Fruit fly (Drosophila melanogaster) whole organism, embryonic: ENCODE data around the gene pnr.

Experiments
- Adf1 ChIP-seq: fragments of 200-800 bp; sonication (Bioruptor generic); IDR thresholded peaks from 2 replicates; pipeline ENCODE4 v1.3.6; 2022; ENCODE audit warnings: missing biosample characterization, missing genetic modification characterization
- CG15479 ChIP-seq: fragments of 200-800 bp; sonication (Bioruptor generic); optimal IDR thresholded peaks from 3 replicates; lab custom pipeline; 2019; ENCODE audit warnings: missing biosample characterization, mild to moderate bottlenecking, missing genetic modification characterization, moderate library complexity
- CG16813 ChIP-seq: fragments of 200-800 bp; sonication (Bioruptor generic); IDR thresholded peaks from 3 replicates; pipeline ENCODE4 v1.3.6; 2022; ENCODE audit warnings: missing biosample characterization, missing genetic modification characterization; ENCODE audit not compliant: partially characterized antibody
- CG18262 ChIP-seq: fragments of 200-800 bp; optimal IDR thresholded peaks from 3 replicates; lab custom pipeline; 2019; ENCODE audit warnings: missing biosample characterization, mild to moderate bottlenecking, missing genetic modification characterization, moderate library complexity
- CG1832 ChIP-seq: fragments of 200-800 bp; sonication (Bioruptor generic); optimal IDR thresholded peaks from 2 replicates; lab custom pipeline; 2017; ENCODE audit warnings: missing biosample characterization, mild to moderate bottlenecking, missing genetic modification characterization, inconsistent platforms
- CG2129 ChIP-seq: fragments of 200-800 bp; sonication (Bioruptor generic); IDR thresholded peaks from 2 replicates; pipeline ENCODE4 v1.3.6; 2022; ENCODE audit warnings: missing biosample characterization, missing genetic modification characterization; ENCODE audit not compliant: partially characterized antibody
- CG2678 ChIP-seq: fragments of 200-800 bp; sonication (Bioruptor generic); optimal IDR thresholded peaks from 3 replicates; lab custom pipeline; 2019; ENCODE audit warnings: missing biosample characterization, mild to moderate bottlenecking, missing genetic modification characterization, moderate library complexity
- CG4360 ChIP-seq: fragments of 200-800 bp; sonication (Bioruptor generic); IDR thresholded peaks from 2 replicates; pipeline ENCODE4 v1.3.6; 2022; ENCODE audit warnings: missing biosample characterization, missing genetic modification characterization
- CG7963 ChIP-seq: fragments of 200-800 bp; sonication (Bioruptor generic); IDR thresholded peaks from 3 replicates; pipeline ENCODE4 v1.3.6; 2022; ENCODE audit warnings: missing biosample characterization, missing genetic modification characterization; ENCODE audit not compliant: partially characterized antibody
- CG8359 ChIP-seq: fragments of 200-800 bp; sonication (Bioruptor generic); optimal IDR thresholded peaks from 2 replicates; lab custom pipeline; 2017; ENCODE audit warnings: missing biosample characterization, mild to moderate bottlenecking, missing genetic modification characterization, borderline replicate concordance
- CG8478 ChIP-seq: fragments of >200 bp; optimal IDR thresholded peaks from 2 replicates; lab custom pipeline; 2018
- CG9932 ChIP-seq: fragments of 200-800 bp; sonication (Bioruptor generic); IDR thresholded peaks from 2 replicates; pipeline ENCODE4 v1.3.6; 2022; ENCODE audit warnings: missing biosample characterization, missing genetic modification characterization
- CHES-1-like ChIP-seq: fragments of 200-800 bp; sonication (Bioruptor generic); optimal IDR thresholded peaks from 2 replicates; lab custom pipeline; 2016; ENCODE audit warnings: missing biosample characterization, missing genetic modification characterization
- Deaf1 ChIP-seq: fragments of 200-800 bp; optimal IDR thresholded peaks from 3 replicates; lab custom pipeline; 2019; ENCODE audit warnings: missing biosample characterization, mild to moderate bottlenecking, missing genetic modification characterization, moderate library complexity
- Dfd ChIP-seq, 2 experiments: fragments of >200 bp; optimal IDR thresholded peaks; 2 replicates each; lab custom pipeline; 2017; ENCODE audit warnings: missing biosample characterization in 2 of 2, missing genetic modification characterization in 2 of 2
- Drgx ChIP-seq: fragments of 200-800 bp; sonication (Bioruptor generic); IDR thresholded peaks from 2 replicates; pipeline ENCODE4 v1.3.6; 2022; ENCODE audit warnings: missing biosample characterization, missing genetic modification characterization
- Ets65A ChIP-seq: fragments of 200-800 bp; sonication (Bioruptor generic); peaks from one replicate; lab custom pipeline; 2016; ENCODE audit warnings: missing biosample characterization, missing genetic modification characterization
- Fer1 ChIP-seq: fragments of 200-800 bp; sonication (Bioruptor generic); optimal IDR thresholded peaks from 2 replicates; lab custom pipeline; 2017; ENCODE audit warnings: missing biosample characterization, mild to moderate bottlenecking, missing genetic modification characterization
- HHEX ChIP-seq: fragments of 200-800 bp; sonication (Bioruptor generic); optimal IDR thresholded peaks from 3 replicates; lab custom pipeline; 2017; ENCODE audit warnings: missing biosample characterization, mild to moderate bottlenecking, missing genetic modification characterization, missing genetic modification reagents
- Hmx ChIP-seq: fragments of 200-800 bp; sonication (Bioruptor generic); optimal IDR thresholded peaks from 2 replicates; lab custom pipeline; 2016; ENCODE audit warnings: missing biosample characterization, missing genetic modification characterization
- Jarid2 ChIP-seq: fragments of 200-800 bp; sonication (Bioruptor generic); optimal IDR thresholded peaks from 3 replicates; lab custom pipeline; 2017; ENCODE audit warnings: mild to moderate bottlenecking, missing biosample characterization, missing genetic modification reagents, missing genetic modification characterization
- Med ChIP-seq: fragments of 200-800 bp; sonication (Bioruptor generic); peaks from one replicate; lab custom pipeline; 2016; ENCODE audit warnings: missing biosample characterization, missing genetic modification characterization, mild to moderate bottlenecking, inconsistent platforms, moderate library complexity
- Rfx ChIP-seq: fragments of 200-800 bp; sonication (Bioruptor generic); IDR thresholded peaks from 2 replicates; pipeline ENCODE4 v1.3.6; 2022; ENCODE audit warnings: missing biosample characterization, missing genetic modification characterization
- Rx ChIP-seq: fragments of 200-800 bp; sonication (Bioruptor generic); IDR thresholded peaks from 2 replicates; pipeline ENCODE4 v1.3.6; 2022; ENCODE audit warnings: missing biosample characterization, missing genetic modification characterization
- Trl ChIP-seq, 3 experiments: fragments of >200 bp in 2 of 3; fragments of 200-800 bp in 1 of 3; sonication (Bioruptor generic) in 1 of 3; optimal IDR thresholded peaks; 2 replicates in 1 of 3; 3 replicates in 2 of 3; lab custom pipeline; 2016 to 2017; ENCODE audit warnings: missing biosample characterization in 1 of 3, missing genetic modification characterization in 1 of 3
- Usf ChIP-seq: fragments of 200-800 bp; sonication (Bioruptor generic); optimal IDR thresholded peaks from 2 replicates; lab custom pipeline; 2017; ENCODE audit warnings: missing genotype, missing biosample characterization, missing genetic modification characterization
- aop ChIP-seq: fragments of 200-800 bp; sonication (Bioruptor generic); IDR thresholded peaks from 2 replicates; pipeline ENCODE4 v1.3.6; 2022; ENCODE audit warnings: missing biosample characterization, missing genetic modification characterization
- bcd ChIP-seq: fragments of 200-800 bp; sonication (Bioruptor generic); optimal IDR thresholded peaks from 2 replicates; lab custom pipeline; 2017; ENCODE audit warnings: missing biosample characterization, mild to moderate bottlenecking, missing genetic modification characterization
- bowl ChIP-seq: fragments of 200-800 bp; sonication (Bioruptor generic); IDR thresholded peaks from 2 replicates; pipeline ENCODE4 v1.3.6; 2022; ENCODE audit warnings: missing biosample characterization, missing genetic modification characterization
- cas ChIP-seq: fragments of 200-800 bp; sonication (Bioruptor generic); IDR thresholded peaks from 2 replicates; pipeline ENCODE4 v1.3.6; 2022; ENCODE audit warnings: missing biosample characterization, missing genetic modification characterization
- crol ChIP-seq: fragments of 200-800 bp; sonication (Bioruptor generic); IDR thresholded peaks from 2 replicates; pipeline ENCODE4 v1.3.6; 2022; ENCODE audit warnings: missing biosample characterization, missing genetic modification characterization
- dmrt11E ChIP-seq: fragments of 200-800 bp; sonication (Bioruptor generic); optimal IDR thresholded peaks from 3 replicates; lab custom pipeline; 2018; ENCODE audit warnings: missing biosample characterization, mild to moderate bottlenecking, missing genetic modification characterization, moderate library complexity
- hb ChIP-seq: fragments of 200-800 bp; sonication (Bioruptor generic); IDR thresholded peaks from 3 replicates; pipeline ENCODE4 v1.3.6; 2022; ENCODE audit warnings: missing biosample characterization, missing genetic modification characterization; ENCODE audit not compliant: partially characterized antibody
- jing ChIP-seq: fragments of 200-800 bp; sonication (Bioruptor generic); optimal IDR thresholded peaks from 2 replicates; lab custom pipeline; 2018; ENCODE audit warnings: missing biosample characterization, mild to moderate bottlenecking, missing genetic modification characterization
- knrl ChIP-seq: fragments of 200-800 bp; sonication (Bioruptor generic); IDR thresholded peaks from 3 replicates; pipeline ENCODE4 v1.3.6; 2022; ENCODE audit warnings: missing biosample characterization, missing genetic modification characterization; ENCODE audit not compliant: partially characterized antibody
- repo ChIP-seq: fragments of 200-800 bp; sonication (Bioruptor generic); optimal IDR thresholded peaks from 2 replicates; lab custom pipeline; 2016; ENCODE audit warnings: missing biosample characterization, missing genetic modification characterization
- zen ChIP-seq: fragments of 200-800 bp; sonication (Bioruptor generic); optimal IDR thresholded peaks from 3 replicates; lab custom pipeline; 2018; ENCODE audit warnings: missing biosample characterization, mild to moderate bottlenecking, missing genetic modification characterization, moderate library complexity

pnr gene

dm6 chr3R:15993815-15994572, 31.9 kb upstream of the pnr start:
- TF ChIP-seq Med (GFP tag; lab: Kevin White, UChicago) (peak; percentile 62), dmrt11E (tag; lab: Kevin White, UChicago) (no peak), hb (0 out of 3 replicates have a peak, but pooled peaks have one; percentile 48), aop (GFP tag; lab: Robert Waterston, UW) (no peak), Fer1 (GFP tag; lab: Kevin White, UChicago) (no peak), crol (peak; percentile 27; the same call in 1 of the 2 replicates), Drgx (GFP tag; lab: Robert Waterston, UW) (peak; percentile 12; the same call in 1 of the 2 replicates), repo (GFP tag; lab: Kevin White, UChicago) (no peak), CHES-1-like (no peak), CG4360 (GFP tag; lab: Robert Waterston, UW) (peak; percentile 99), jing (GFP tag; lab: Kevin White, UChicago) (no peak), bowl (GFP tag; lab: Robert Waterston, UW) (no peak), bcd (GFP tag; lab: Kevin White, UChicago) (no peak), Rfx (GFP tag; lab: Robert Waterston, UW) (0 out of 2 replicates have a peak, but pooled peaks have one; percentile 9), CG7963 (0 out of 3 replicates have a peak, but pooled peaks have one; percentile 8), Ets65A (GFP tag; lab: Kevin White, UChicago) (peak; percentile 24), knrl (GFP tag; lab: Robert Waterston, UW) (no peak), Rx (no peak), CG8478 (lab: Kevin White, UChicago) (no peak), CG2678 (tag; lab: Kevin White, UChicago) (no peak), Usf (GFP tag; lab: Kevin White, UChicago) (no peak), Hmx (GFP tag; lab: Kevin White, UChicago) (no peak), CG9932 (no peak), CG16813 (0 out of 3 replicates have a peak, but pooled peaks have one; percentile 20), zen (peak; percentile 65), CG2129 (GFP tag; lab: Robert Waterston, UW) (no peak), Dfd (GFP tag; optimal IDR thresholded peaks at IDR 0.05; lab: Kevin White, UChicago) (no peak), Deaf1 (tag; lab: Kevin White, UChicago) (no peak), CG1832 (peak; percentile 30), Adf1 (GFP tag; lab: Robert Waterston, UW) (peak; percentile 61; the same call in 1 of the 2 replicates), Trl (optimal IDR thresholded peaks at IDR 0.05; lab: Kevin White, UChicago) (peak in 1 of 2 experiments; percentile 20), Trl (GFP tag; optimal IDR thresholded peaks at IDR 0.05; lab: Kevin White, UChicago) (no peak), HHEX (GFP tag; lab: Kevin White, UChicago) (no peak)

DNA sequence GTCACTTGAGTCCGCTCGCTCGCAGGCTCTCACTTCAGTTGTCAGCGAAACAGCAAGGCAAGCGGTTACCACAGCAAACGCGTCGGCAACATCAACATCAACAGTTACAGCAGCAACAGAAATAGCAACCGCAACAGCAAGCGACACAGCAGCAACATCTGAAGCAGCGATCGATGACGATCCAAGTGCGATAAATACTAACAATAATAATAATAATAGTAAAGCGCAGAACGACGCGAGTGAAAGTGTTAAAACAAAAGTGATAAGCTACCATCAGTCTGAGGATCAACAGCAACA, 31.4 kb upstream of the pnr start:
- TF ChIP-seq Ets65A (GFP tag; lab: Kevin White, UChicago) = peak; percentile 51
- TF ChIP-seq CG18262 (tag; lab: Kevin White, UChicago) = no peak
- peak; percentile 49 for TF ChIP-seq Jarid2
- no peak for TF ChIP-seq cas (GFP tag; lab: Robert Waterston, UW)
- peak; percentile 15 for TF ChIP-seq Med (GFP tag; lab: Kevin White, UChicago)
- TF ChIP-seq CG15479 (GFP tag; lab: Kevin White, UChicago) = peak; percentile 90
- TF ChIP-seq CG8359 = peak; percentile 34
- 0 out of 2 replicates have a peak, but pooled peaks have one; percentile 0 for TF ChIP-seq crol
